Worm (Caenorhabditis elegans) whole organism, L4 larva: Measurements from ENCODE around the gene bath-42.

Experiments used
- F37D6.2 ChIP-seq: sonication (generic microtip); optimal IDR thresholded peaks from 2 replicates; lab custom pipeline; 2016; ENCODE audit warnings: mild to moderate bottlenecking, missing genetic modification characterization, missing compliant biosample characterization
- F44E2.7 ChIP-seq: fragments of 200-800 bp; sonication (Bioruptor generic); IDR thresholded peaks from 2 replicates; pipeline ENCODE4 v2.1.2; 2022; ENCODE audit warnings: missing genetic modification characterization, missing compliant biosample characterization
- F49E8.2 ChIP-seq: sonication (generic microtip); optimal IDR thresholded peaks from 2 replicates; lab custom pipeline; 2016; ENCODE audit warnings: missing compliant biosample characterization, mild to moderate bottlenecking, missing genetic modification characterization, borderline replicate concordance
- T20F7.1 ChIP-seq: fragments of 200-800 bp; sonication (Bioruptor generic); optimal IDR thresholded peaks from 2 replicates; lab custom pipeline; 2018; ENCODE audit warnings: mild to moderate bottlenecking, missing genetic modification characterization, missing compliant biosample characterization
- Y105C5A.15 ChIP-seq: fragments of 200-800 bp; sonication (Bioruptor generic); IDR thresholded peaks from 2 replicates; pipeline ENCODE4 v1.3.6; 2022; ENCODE audit warnings: missing genetic modification characterization, missing compliant biosample characterization
- aha-1 ChIP-seq: fragments of 150-350 bp; peaks from one replicate; lab custom pipeline; 2014; ENCODE audit warnings: missing biosample characterization, missing genetic modification characterization
- ama-1 ChIP-seq: fragments of 150-350 bp; optimal IDR thresholded peaks from 2 replicates; lab custom pipeline; 2014; ENCODE audit warnings: inconsistent platforms, mixed read lengths
- arid-1 ChIP-seq: fragments of 200-800 bp; sonication (Bioruptor generic); conservative IDR thresholded peaks from 2 replicates; pipeline ENCODE4 v1.3.6; 2022; ENCODE audit warnings: missing genetic modification reagents, missing genetic modification characterization, missing compliant biosample characterization
- ceh-20 ChIP-seq: fragments of 200-800 bp; sonication (Bioruptor generic); IDR thresholded peaks from 2 replicates; pipeline ENCODE4 v1.3.6; 2022; ENCODE audit warnings: missing genetic modification reagents, missing genetic modification characterization, missing compliant biosample characterization
- ceh-32 ChIP-seq: sonication (generic microtip); optimal IDR thresholded peaks from 2 replicates; lab custom pipeline; 2016; ENCODE audit warnings: mild to moderate bottlenecking, missing genetic modification characterization, missing compliant biosample characterization; ENCODE audit not compliant: poor library complexity
- ceh-44 ChIP-seq: fragments of 200-800 bp; sonication (Bioruptor generic); IDR thresholded peaks from 2 replicates; pipeline ENCODE4 v1.3.6; 2022; ENCODE audit warnings: missing genetic modification reagents, missing genetic modification characterization, missing compliant biosample characterization
- ceh-62 ChIP-seq: sonication (generic microtip); optimal IDR thresholded peaks from 2 replicates; lab custom pipeline; 2017; ENCODE audit warnings: missing biosample characterization, missing genetic modification characterization
- ces-1 ChIP-seq: fragments of 150-350 bp; sonication (generic microtip); optimal IDR thresholded peaks from 4 replicates; lab custom pipeline; 2014; ENCODE audit warnings: missing biosample characterization, missing genetic modification reagents, missing genetic modification characterization
- ctbp-1 ChIP-seq: fragments of 200-800 bp; sonication (Bioruptor generic); IDR thresholded peaks from 2 replicates; pipeline ENCODE4 v1.3.6; 2022; ENCODE audit warnings: missing genetic modification reagents, missing genetic modification characterization, missing compliant biosample characterization
- daf-19 ChIP-seq: fragments of 200-800 bp; sonication (Bioruptor generic); conservative IDR thresholded peaks from 2 replicates; pipeline ENCODE4 v1.3.6; 2022; ENCODE audit warnings: missing genetic modification characterization, missing compliant biosample characterization
- daf-8 ChIP-seq: fragments of 200-800 bp; sonication (Bioruptor generic); IDR thresholded peaks from 2 replicates; pipeline ENCODE4 v1.3.6; 2022; ENCODE audit warnings: missing genetic modification characterization, missing compliant biosample characterization
- dmd-9 ChIP-seq: fragments of 200-800 bp; sonication (Bioruptor generic); IDR thresholded peaks from 2 replicates; pipeline ENCODE4 v1.3.6; 2022; ENCODE audit warnings: missing genetic modification reagents, missing genetic modification characterization, missing compliant biosample characterization
- duxl-1 ChIP-seq: sonication (generic microtip); optimal IDR thresholded peaks from 2 replicates; lab custom pipeline; 2016; ENCODE audit warnings: mild to moderate bottlenecking, missing genetic modification characterization, moderate library complexity, missing compliant biosample characterization; ENCODE audit not compliant: poor library complexity
- egl-27 ChIP-seq: sonication (generic microtip); optimal IDR thresholded peaks from 3 replicates; lab custom pipeline; 2017; ENCODE audit warnings: missing biosample characterization, missing genetic modification reagents, missing genetic modification characterization
- fos-1 ChIP-seq: fragments of 150-350 bp; optimal IDR thresholded peaks from 2 replicates; lab custom pipeline; 2014; ENCODE audit warnings: missing biosample characterization, missing genetic modification characterization
- gei-8 ChIP-seq: fragments of 200-800 bp; sonication (Bioruptor generic); optimal IDR thresholded peaks from 2 replicates; lab custom pipeline; 2018; ENCODE audit warnings: mild to moderate bottlenecking, missing genetic modification characterization, missing compliant biosample characterization
- hif-1 ChIP-seq, 2 experiments: sonication (generic microtip); optimal IDR thresholded peaks; 2 replicates each; lab custom pipeline; 2016 to 2017; ENCODE audit warnings: missing compliant biosample characterization in 2 of 2, missing genetic modification characterization in 2 of 2, missing genetic modification reagents in 2 of 2, missing genotype in 2 of 2, mild to moderate bottlenecking in 1 of 2
- hlh-30 ChIP-seq: sonication (generic microtip); optimal IDR thresholded peaks from 2 replicates; lab custom pipeline; 2017; ENCODE audit warnings: antibody characterized with exemption, mild to moderate bottlenecking, missing genetic modification characterization, missing compliant biosample characterization; ENCODE audit not compliant: insufficient read depth
- jun-1 ChIP-seq: fragments of 150-350 bp; optimal IDR thresholded peaks from 2 replicates; lab custom pipeline; 2014; ENCODE audit warnings: missing biosample characterization, missing genetic modification reagents, missing genetic modification characterization
- lin-15B ChIP-seq: fragments of 150-350 bp; sonication (generic microtip); optimal IDR thresholded peaks from 3 replicates; lab custom pipeline; 2014; ENCODE audit warnings: missing biosample characterization, missing genetic modification characterization
- lin-39 ChIP-seq: fragments of 150-350 bp; optimal IDR thresholded peaks from 2 replicates; lab custom pipeline; 2014; ENCODE audit warnings: missing biosample characterization, missing genetic modification reagents, missing genetic modification characterization
- lir-3 ChIP-seq: sonication (generic microtip); optimal IDR thresholded peaks from 2 replicates; lab custom pipeline; 2016; ENCODE audit warnings: mild to moderate bottlenecking, missing genetic modification characterization, missing compliant biosample characterization
- mdl-1 ChIP-seq, 2 experiments: fragments of 150-350 bp in 1 of 2; sonication (generic microtip) in 1 of 2; optimal IDR thresholded peaks; 2 replicates each; lab custom pipeline; 2014 to 2017; ENCODE audit warnings: missing biosample characterization in 2 of 2, missing genetic modification characterization in 2 of 2
- mes-2 ChIP-seq: sonication (generic microtip); optimal IDR thresholded peaks from 2 replicates; lab custom pipeline; 2016; ENCODE audit warnings: missing genotype, mild to moderate bottlenecking, missing genetic modification characterization, missing compliant biosample characterization; ENCODE audit not compliant: poor library complexity, severe bottlenecking
- mxl-2 ChIP-seq: fragments of 200-800 bp; sonication (Bioruptor generic); conservative IDR thresholded peaks from 2 replicates; pipeline ENCODE4 v1.3.6; 2022; ENCODE audit warnings: missing genetic modification reagents, missing genetic modification characterization, missing compliant biosample characterization
- mxl-3 ChIP-seq: fragments of 200-800 bp; sonication (Bioruptor generic); optimal IDR thresholded peaks from 2 replicates; lab custom pipeline; 2018; ENCODE audit warnings: mild to moderate bottlenecking, missing genetic modification characterization, missing compliant biosample characterization
- nhr-237 ChIP-seq: sonication (generic microtip); optimal IDR thresholded peaks from 2 replicates; lab custom pipeline; 2017; ENCODE audit warnings: missing biosample characterization, missing genetic modification characterization
- nhr-28 ChIP-seq: fragments of 150-350 bp; optimal IDR thresholded peaks from 2 replicates; lab custom pipeline; 2014; ENCODE audit warnings: missing biosample characterization, missing genetic modification characterization
- nhr-41 ChIP-seq: fragments of 200-800 bp; sonication (Bioruptor generic); IDR thresholded peaks from 2 replicates; pipeline ENCODE4 v1.3.6; 2022; ENCODE audit warnings: missing genetic modification reagents, missing genetic modification characterization, missing compliant biosample characterization
- nhr-48 ChIP-seq: sonication (generic microtip); optimal IDR thresholded peaks from 2 replicates; lab custom pipeline; 2016; ENCODE audit warnings: mild to moderate bottlenecking, missing genetic modification characterization, missing compliant biosample characterization
- nhr-77 ChIP-seq: fragments of 150-350 bp; optimal IDR thresholded peaks from 2 replicates; lab custom pipeline; 2014; ENCODE audit warnings: missing biosample characterization, missing genetic modification characterization
- saeg-2 ChIP-seq: fragments of 200-800 bp; sonication (Bioruptor generic); IDR thresholded peaks from 2 replicates; pipeline ENCODE4 v1.3.6; 2022; ENCODE audit warnings: missing genetic modification reagents, missing genetic modification characterization, missing compliant biosample characterization
- set-16 ChIP-seq: fragments of 200-800 bp; sonication (Bioruptor generic); IDR thresholded peaks from 2 replicates; pipeline ENCODE4 v1.3.6; 2022; ENCODE audit warnings: missing genetic modification reagents, missing genetic modification characterization, missing compliant biosample characterization
- skn-1 ChIP-seq: fragments of 150-350 bp; optimal IDR thresholded peaks from 2 replicates; lab custom pipeline; 2014; ENCODE audit warnings: missing biosample characterization, missing genetic modification characterization
- snpc-4 ChIP-seq: fragments of 150-350 bp; optimal IDR thresholded peaks from 2 replicates; lab custom pipeline; 2014; ENCODE audit warnings: missing biosample characterization, missing genetic modification characterization
- spr-3 ChIP-seq: fragments of 200-800 bp; sonication (Bioruptor generic); optimal IDR thresholded peaks from 2 replicates; lab custom pipeline; 2018; ENCODE audit warnings: mild to moderate bottlenecking, missing genetic modification characterization, missing compliant biosample characterization
- tag-97 ChIP-seq: fragments of 200-800 bp; sonication (Bioruptor generic); IDR thresholded peaks from 2 replicates; pipeline ENCODE4 v1.3.6; 2022; ENCODE audit warnings: missing genetic modification characterization, missing compliant biosample characterization
- tra-1 ChIP-seq: fragments of 200-800 bp; sonication (Bioruptor generic); IDR thresholded peaks from 2 replicates; pipeline ENCODE4 v1.3.6; 2022; ENCODE audit warnings: missing genetic modification reagents, missing genetic modification characterization, missing compliant biosample characterization
- unc-62 ChIP-seq, 3 experiments: fragments of 150-350 bp in 1 of 3; sonication (generic microtip); optimal IDR thresholded peaks in 2 of 3; peaks in 1 of 3; 1 replicate in 1 of 3; 2 replicates in 2 of 3; lab custom pipeline; 2014 to 2017; ENCODE audit warnings: missing biosample characterization in 3 of 3, missing genetic modification characterization in 3 of 3, missing genetic modification reagents in 3 of 3, missing genotype in 1 of 3
- zip-2 ChIP-seq: fragments of 150-350 bp; optimal IDR thresholded peaks from 2 replicates; lab custom pipeline; 2014; ENCODE audit warnings: missing biosample characterization, missing genetic modification characterization
- ztf-11 ChIP-seq: fragments of 150-350 bp; optimal IDR thresholded peaks from 2 replicates; lab custom pipeline; 2014; ENCODE audit warnings: missing biosample characterization, missing genetic modification characterization

The bath-42 gene

ce11 chrIII:8201117-8201516 is 37.9 kb upstream of the bath-42 start, which contains the start of gene unc-36:
Gene unc-36, minus strand, starts transcription at chrIII:8201217.
- no peak for TF ChIP-seq jun-1
- TF ChIP-seq ces-1 (GFP tag; lab: Kevin White, UChicago) = no peak
- no peak for TF ChIP-seq gei-8
- no peak for TF ChIP-seq arid-1 (GFP tag; lab: Robert Waterston, UW)
- TF ChIP-seq set-16 (GFP tag; lab: Robert Waterston, UW) = no peak
- no peak for TF ChIP-seq T20F7.1
- no peak for TF ChIP-seq mxl-2 (GFP tag; lab: Robert Waterston, UW)
- TF ChIP-seq nhr-77 (tag; lab: Kevin White, UChicago) = no peak
- no peak for TF ChIP-seq mdl-1 (tag; optimal IDR thresholded peaks at IDR 0.05; lab: Kevin White, UChicago)
- TF ChIP-seq tra-1 (GFP tag; lab: Robert Waterston, UW) = no peak
- no peak for TF ChIP-seq ceh-62 (tag; lab: Kevin White, UChicago)
- TF ChIP-seq daf-19 (GFP tag; lab: Robert Waterston, UW) = no peak
- TF ChIP-seq nhr-41 (GFP tag; lab: Robert Waterston, UW) = no peak
- TF ChIP-seq fos-1 = no peak
- no peak for TF ChIP-seq F49E8.2 (tag; lab: Kevin White, UChicago)
- TF ChIP-seq snpc-4 = no peak
- no peak for TF ChIP-seq saeg-2
- TF ChIP-seq, all 104 proteins: peak for 0

- TF ChIP-seq Y105C5A.15 (GFP tag; lab: Robert Waterston, UW) (no peak), mes-2 (tag; lab: Kevin White, UChicago) (no peak), unc-62 (GFP tag; optimal IDR thresholded peaks at IDR 0.05 in 1 of 2; lab: Kevin White, UChicago) (peak in 1 of 2 experiments; percentile 93), unc-62 (tag; optimal IDR thresholded peaks at IDR 0.05; lab: Kevin White, UChicago) (no peak), aha-1 (tag; lab: Kevin White, UChicago) (peak; percentile 49), ctbp-1 (GFP tag; lab: Robert Waterston, UW) (no peak), duxl-1 (tag; lab: Kevin White, UChicago) (no peak)
Measured at ce11 chrIII:8199060-8199459, 35.9 kb upstream of the bath-42 start.

- no peak for TF ChIP-seq mxl-3
- no peak for TF ChIP-seq snpc-4
- TF ChIP-seq lir-3 = no peak
- TF ChIP-seq jun-1 = no peak
- TF ChIP-seq skn-1 (tag; lab: Kevin White, UChicago) = no peak
- TF ChIP-seq ceh-20 (GFP tag; lab: Robert Waterston, UW) = no peak
- no peak for TF ChIP-seq nhr-28
- TF ChIP-seq ztf-11 (tag; lab: Kevin White, UChicago) = no peak
- no peak for TF ChIP-seq daf-19 (GFP tag; lab: Robert Waterston, UW)
- TF ChIP-seq spr-3 (GFP tag; lab: Kevin White, UChicago) = no peak
- no peak for TF ChIP-seq arid-1 (GFP tag; lab: Robert Waterston, UW)
- no peak for TF ChIP-seq ama-1 (lab: Kevin White, UChicago)
- TF ChIP-seq nhr-237 (tag; lab: Kevin White, UChicago) = no peak
Measured at ce11 chrIII:8191695-8192094, 28.5 kb upstream of the bath-42 start, which contains the start of gene C50C3.1. Gene C50C3.1, plus strand, starts transcription at chrIII:8191995.

- no peak for TF ChIP-seq lir-3
- no peak for TF ChIP-seq ceh-44 (GFP tag; lab: Robert Waterston, UW)
- no peak for TF ChIP-seq lin-15B (tag; lab: Kevin White, UChicago)
- TF ChIP-seq arid-1 (GFP tag; lab: Robert Waterston, UW) = no peak
- no peak for TF ChIP-seq ceh-32 (tag; lab: Kevin White, UChicago)
- TF ChIP-seq nhr-28 = no peak
- no peak for TF ChIP-seq egl-27 (tag; lab: Kevin White, UChicago)
- no peak for TF ChIP-seq hif-1 (tag; optimal IDR thresholded peaks at IDR 0.05; lab: Kevin White, UChicago)
- TF ChIP-seq tag-97 (GFP tag; lab: Robert Waterston, UW) = no peak
- TF ChIP-seq set-16 (GFP tag; lab: Robert Waterston, UW) = no peak
- no peak for TF ChIP-seq hlh-30 (tag; lab: Kevin White, UChicago)
- no peak for TF ChIP-seq daf-8 (GFP tag; lab: Robert Waterston, UW)
- TF ChIP-seq lin-39 (tag; lab: Kevin White, UChicago) = no peak
- TF ChIP-seq F37D6.2 = no peak
- TF ChIP-seq zip-2 (tag; lab: Kevin White, UChicago) = no peak
- TF ChIP-seq dmd-9 (GFP tag; lab: Robert Waterston, UW) = no peak
- TF ChIP-seq nhr-48 (tag; lab: Kevin White, UChicago) = no peak
- TF ChIP-seq F44E2.7 (GFP tag; lab: Robert Waterston, UW) = no peak
- TF ChIP-seq, all 104 proteins: peak for 0
Measured at ce11 chrIII:8190505-8190904, 27.3 kb upstream of the bath-42 start, which contains the start of gene C50C3.19. Gene C50C3.19, plus strand, starts transcription at chrIII:8190805.
